Worm (Caenorhabditis elegans): Measurements from ENCODE around the gene moc-2.

Gene moc-2

ce11 chrV:6456903-6457302 is 47.1 kb downstream of the moc-2 start:
- TF ChIP-seq zag-1 (tag; optimal IDR thresholded peaks at IDR 0.05) (no peak), aha-1 (tag) (peak; percentile 96)

- TF ChIP-seq Y48G9A.11 (GFP tag; IDR thresholded peaks at IDR 0.05) = peak; percentile 57
- peak; percentile 3 for TF ChIP-seq ama-1 (optimal IDR thresholded peaks at IDR 0.05)
- TF ChIP-seq ceh-32 (tag; optimal IDR thresholded peaks at IDR 0.05; ENCODE audit: poor library complexity) = no peak
These were observed 50.9 kb downstream of the moc-2 start, which contains the start of gene acl-9 for ce11 chrV:6453122-6453521. acl-9 (plus strand) TSS chrV:6453226.

All from whole organism, L4 larva.